4 worm cellular contexts compared by ENCODE assay signal in genomic region chrIII:3389426-3390020, ce11.
A peak's percentile ranks its signal among the peaks of the same experiment; 100 is the strongest.
TF ChIP-seq lines count a peak whose summit lies in the region.

Gene elmd-1, plus strand, starts transcription at chrIII:3389919.
Gene hecw-1, minus strand, starts transcription at chrIII:3389970.

TF ChIP-seq in whole organism, L2 larva, 48 proteins besides CTCF, POLR2A, EP300 and RAD21 (continues in another document):
- TF ChIP-seq nhr-12 (tag; optimal IDR thresholded peaks at IDR 0.05; lab: Kevin White, UChicago) = no peak
- TF ChIP-seq zag-1 (tag; optimal IDR thresholded peaks at IDR 0.05; lab: Kevin White, UChicago) = no peak
- no peak for TF ChIP-seq aly-2 (tag; optimal IDR thresholded peaks at IDR 0.05; lab: Kevin White, UChicago)
- TF ChIP-seq unc-55 (GFP tag; optimal IDR thresholded peaks at IDR 0.05; lab: Kevin White, UChicago) = peak; percentile 73
- TF ChIP-seq F13H6.1 (tag; optimal IDR thresholded peaks at IDR 0.05; lab: Kevin White, UChicago) = peak; percentile 60
- no peak for TF ChIP-seq ztf-1 (GFP tag; conservative IDR thresholded peaks at IDR 0.05; lab: Robert Waterston, UW)
- TF ChIP-seq unc-62 (GFP tag; optimal IDR thresholded peaks at IDR 0.05; lab: Kevin White, UChicago) = no peak
- no peak for TF ChIP-seq ceh-82 (tag; optimal IDR thresholded peaks at IDR 0.05; lab: Kevin White, UChicago)
- peak; percentile 57 for TF ChIP-seq nhr-129 (tag; optimal IDR thresholded peaks at IDR 0.05; lab: Kevin White, UChicago)
- no peak for TF ChIP-seq sem-4 (tag; optimal IDR thresholded peaks at IDR 0.05; lab: Kevin White, UChicago)
- TF ChIP-seq ZK546.5 (tag; optimal IDR thresholded peaks at IDR 0.05; lab: Kevin White, UChicago) = no peak
- no peak for TF ChIP-seq nhr-10 (tag; optimal IDR thresholded peaks at IDR 0.05; lab: Kevin White, UChicago)
- TF ChIP-seq elt-3 (tag; optimal IDR thresholded peaks at IDR 0.05; lab: Kevin White, UChicago) = no peak
- peak; percentile 63 for TF ChIP-seq C34F6.9 (tag; optimal IDR thresholded peaks at IDR 0.05; lab: Kevin White, UChicago)
- no peak for TF ChIP-seq blmp-1 (tag; optimal IDR thresholded peaks at IDR 0.05; lab: Kevin White, UChicago; ENCODE audit: insufficient read depth)
- no peak for TF ChIP-seq lin-11 (tag; optimal IDR thresholded peaks at IDR 0.05; lab: Kevin White, UChicago)
- peak; percentile 50 for TF ChIP-seq egl-27 (tag; optimal IDR thresholded peaks at IDR 0.05; lab: Kevin White, UChicago)
- no peak for TF ChIP-seq ztf-11 (tag; optimal IDR thresholded peaks at IDR 0.05; lab: Kevin White, UChicago)
- TF ChIP-seq sma-3 (GFP tag; optimal IDR thresholded peaks at IDR 0.05; lab: Kevin White, UChicago) = peak; percentile 51
- no peak for TF ChIP-seq nhr-23 (tag; optimal IDR thresholded peaks at IDR 0.05; lab: Kevin White, UChicago)
- TF ChIP-seq crh-2 (tag; optimal IDR thresholded peaks at IDR 0.05; lab: Kevin White, UChicago) = peak; percentile 71
- TF ChIP-seq ztf-4 (tag; optimal IDR thresholded peaks at IDR 0.05; lab: Kevin White, UChicago) = peak; percentile 28
- no peak for TF ChIP-seq dmd-4 (tag; optimal IDR thresholded peaks at IDR 0.05; lab: Kevin White, UChicago)
- no peak for TF ChIP-seq nhr-25 (tag; optimal IDR thresholded peaks at IDR 0.05; lab: Kevin White, UChicago)

TF ChIP-seq in whole organism, L4 larva, 104 proteins besides CTCF, POLR2A, EP300 and RAD21 (continues in another document):
- TF ChIP-seq nhr-111 (GFP tag; optimal IDR thresholded peaks at IDR 0.05; lab: Kevin White, UChicago) = no peak
- TF ChIP-seq Y5F2A.4 (GFP tag; optimal IDR thresholded peaks at IDR 0.05; lab: Kevin White, UChicago) = no peak
- TF ChIP-seq nhr-237 (tag; optimal IDR thresholded peaks at IDR 0.05; lab: Kevin White, UChicago) = no peak
- peak; percentile 46 for TF ChIP-seq nhr-48 (tag; optimal IDR thresholded peaks at IDR 0.05; lab: Kevin White, UChicago)
- TF ChIP-seq nhr-77 (tag; optimal IDR thresholded peaks at IDR 0.05; lab: Kevin White, UChicago) = no peak
- no peak for TF ChIP-seq saeg-2 (GFP tag; IDR thresholded peaks at IDR 0.05; lab: Robert Waterston, UW)
- peak; percentile 5 for TF ChIP-seq unc-130 (GFP tag; optimal IDR thresholded peaks at IDR 0.05; lab: Kevin White, UChicago)
- peak; percentile 57 for TF ChIP-seq mes-2 (tag; optimal IDR thresholded peaks at IDR 0.05; lab: Kevin White, UChicago; ENCODE audit: poor library complexity, severe bottlenecking)
- no peak for TF ChIP-seq zip-2 (tag; optimal IDR thresholded peaks at IDR 0.05; lab: Kevin White, UChicago)
- TF ChIP-seq nhr-10 (tag; optimal IDR thresholded peaks at IDR 0.05; lab: Kevin White, UChicago) = no peak
- no peak for TF ChIP-seq lin-39 (tag; optimal IDR thresholded peaks at IDR 0.05; lab: Kevin White, UChicago)
- peak; percentile 31 for TF ChIP-seq gei-8 (GFP tag; optimal IDR thresholded peaks at IDR 0.05; lab: Kevin White, UChicago)
- peak; percentile 42 for TF ChIP-seq F49E8.2 (tag; optimal IDR thresholded peaks at IDR 0.05; lab: Kevin White, UChicago; ENCODE audit: borderline replicate concordance)
- no peak for TF ChIP-seq spr-1 (tag; optimal IDR thresholded peaks at IDR 0.05; lab: Kevin White, UChicago)
- TF ChIP-seq T26A8.4 (GFP tag; IDR thresholded peaks at IDR 0.05; lab: Robert Waterston, UW) = peak; percentile 68
- TF ChIP-seq ceh-28 (tag; optimal IDR thresholded peaks at IDR 0.05; lab: Kevin White, UChicago) = no peak
- TF ChIP-seq lim-7 (GFP tag; IDR thresholded peaks at IDR 0.05; lab: Robert Waterston, UW) = peak; percentile 73
- TF ChIP-seq fos-1 (tag; optimal IDR thresholded peaks at IDR 0.05; lab: Kevin White, UChicago) = no peak
- TF ChIP-seq F37D6.2 (tag; optimal IDR thresholded peaks at IDR 0.05; lab: Kevin White, UChicago) = no peak
- no peak for TF ChIP-seq attf-4 (tag; optimal IDR thresholded peaks at IDR 0.05; lab: Kevin White, UChicago)
- TF ChIP-seq nhr-41 (GFP tag; IDR thresholded peaks at IDR 0.05; lab: Robert Waterston, UW) = 0 out of 2 replicates have a peak, but pooled peaks have one; percentile 7
- TF ChIP-seq unc-62 (GFP tag; optimal IDR thresholded peaks at IDR 0.05 in 1 of 2; lab: Kevin White, UChicago) = peak in 1 of 2 experiments; percentile 56
- TF ChIP-seq unc-62 (tag; optimal IDR thresholded peaks at IDR 0.05; lab: Kevin White, UChicago) = no peak

TF ChIP-seq in whole organism, late embryonic, 69 proteins besides CTCF, POLR2A, EP300 and RAD21 (continues in another document):
- TF ChIP-seq ceh-22 (tag; optimal IDR thresholded peaks at IDR 0.05; lab: Kevin White, UChicago) = no peak
- TF ChIP-seq hlh-13 (GFP tag; optimal IDR thresholded peaks at IDR 0.05; lab: Kevin White, UChicago) = no peak
- no peak for TF ChIP-seq pag-3 (tag; optimal IDR thresholded peaks at IDR 0.05; lab: Kevin White, UChicago; ENCODE audit: borderline replicate concordance)
- TF ChIP-seq dve-1 (tag; optimal IDR thresholded peaks at IDR 0.05; lab: Kevin White, UChicago) = no peak
- TF ChIP-seq ceh-19 (GFP tag; optimal IDR thresholded peaks at IDR 0.05; lab: Kevin White, UChicago) = peak; percentile 3
- no peak for TF ChIP-seq nhr-11 (tag; optimal IDR thresholded peaks at IDR 0.05; lab: Kevin White, UChicago)
- no peak for TF ChIP-seq unc-3 (GFP tag; conservative IDR thresholded peaks at IDR 0.05; lab: Robert Waterston, UW)
- no peak for TF ChIP-seq unc-3 (tag; optimal IDR thresholded peaks at IDR 0.05; lab: Kevin White, UChicago)
- TF ChIP-seq K02D7.2 (tag; optimal IDR thresholded peaks at IDR 0.05; lab: Kevin White, UChicago) = no peak
- no peak for TF ChIP-seq sox-4 (tag; optimal IDR thresholded peaks at IDR 0.05; lab: Kevin White, UChicago)
- peak; percentile 22 for TF ChIP-seq nfya-1 (tag; optimal IDR thresholded peaks at IDR 0.05; lab: Kevin White, UChicago)
- TF ChIP-seq hlh-30 (tag; optimal IDR thresholded peaks at IDR 0.05; lab: Kevin White, UChicago; ENCODE audit: insufficient read depth) = no peak
- TF ChIP-seq elt-4 (tag; optimal IDR thresholded peaks at IDR 0.05; lab: Kevin White, UChicago) = no peak
- no peak for TF ChIP-seq dmd-4 (tag; optimal IDR thresholded peaks at IDR 0.05; lab: Kevin White, UChicago; ENCODE audit: borderline replicate concordance)
- TF ChIP-seq hlh-15 (tag; optimal IDR thresholded peaks at IDR 0.05; lab: Kevin White, UChicago) = no peak
- no peak for TF ChIP-seq ceh-6 (GFP tag; optimal IDR thresholded peaks at IDR 0.05; lab: Kevin White, UChicago)
- peak; percentile 31 for TF ChIP-seq che-1 (tag; optimal IDR thresholded peaks at IDR 0.05; lab: Kevin White, UChicago)
- TF ChIP-seq tbx-2 (tag; optimal IDR thresholded peaks at IDR 0.05; lab: Kevin White, UChicago) = peak; percentile 63
- TF ChIP-seq ahr-1 (tag; optimal IDR thresholded peaks at IDR 0.05; lab: Kevin White, UChicago) = no peak
- TF ChIP-seq pha-2 (tag; optimal IDR thresholded peaks at IDR 0.05; lab: Kevin White, UChicago) = no peak
- TF ChIP-seq syd-9 (tag; optimal IDR thresholded peaks at IDR 0.05; lab: Kevin White, UChicago) = no peak
- no peak for TF ChIP-seq hlh-6 (tag; optimal IDR thresholded peaks at IDR 0.05; lab: Kevin White, UChicago)
- TF ChIP-seq eyg-1 (tag; optimal IDR thresholded peaks at IDR 0.05; lab: Kevin White, UChicago) = no peak
- TF ChIP-seq sox-2 (GFP tag; IDR thresholded peaks at IDR 0.05; lab: Robert Waterston, UW) = no peak
- TF ChIP-seq Y22D7AL.16 (tag; optimal IDR thresholded peaks at IDR 0.05; lab: Kevin White, UChicago) = no peak
- TF ChIP-seq sdc-2 (tag; optimal IDR thresholded peaks at IDR 0.05; lab: Kevin White, UChicago) = no peak
- no peak for TF ChIP-seq fax-1 (tag; optimal IDR thresholded peaks at IDR 0.05; lab: Kevin White, UChicago)

TF ChIP-seq in whole organism, mixed stage, embryonic, 35 proteins besides CTCF, POLR2A, EP300 and RAD21:
- peak; percentile 57 for TF ChIP-seq drap-1 (GFP tag; optimal IDR thresholded peaks at IDR 0.05; lab: Kevin White, UChicago)
- TF ChIP-seq unc-120 (tag; optimal IDR thresholded peaks at IDR 0.05; lab: Kevin White, UChicago; ENCODE audit: poor library complexity, severe bottlenecking) = peak; percentile 49
- no peak for TF ChIP-seq unc-39 (tag; optimal IDR thresholded peaks at IDR 0.05; lab: Kevin White, UChicago)
- peak; percentile 39 for TF ChIP-seq sem-2 (GFP tag; optimal IDR thresholded peaks at IDR 0.05; lab: Kevin White, UChicago)
- TF ChIP-seq ceh-39 (tag; optimal IDR thresholded peaks at IDR 0.05; lab: Kevin White, UChicago) = no peak
- TF ChIP-seq lsy-2 (tag; optimal IDR thresholded peaks at IDR 0.05; lab: Kevin White, UChicago) = no peak
- TF ChIP-seq sptf-1 (tag; optimal IDR thresholded peaks at IDR 0.05; lab: Kevin White, UChicago) = peak; percentile 13
- peak; percentile 34 for TF ChIP-seq mls-2 (tag; optimal IDR thresholded peaks at IDR 0.05; lab: Kevin White, UChicago)
- peak; percentile 48 for TF ChIP-seq unc-62 (GFP tag; optimal IDR thresholded peaks at IDR 0.05; lab: Kevin White, UChicago)
- TF ChIP-seq cnd-1 (tag; optimal IDR thresholded peaks at IDR 0.05; lab: Kevin White, UChicago) = peak; percentile 43
